Worm (Caenorhabditis elegans) whole organism, L4 larva: ENCODE results near the gene snb-5.

ENCODE experiments used
- F10B5.3 ChIP-seq: sonication (generic microtip); optimal IDR thresholded peaks from 2 replicates; lab custom pipeline; 2016; ENCODE audit warnings: mild to moderate bottlenecking, missing genetic modification characterization, missing compliant biosample characterization
- F26F4.8 ChIP-seq: fragments of 200-800 bp; sonication (Bioruptor generic); conservative IDR thresholded peaks from 2 replicates; pipeline ENCODE4 v1.3.6; 2022; ENCODE audit warnings: missing genetic modification characterization, missing compliant biosample characterization
- F37D6.2 ChIP-seq: sonication (generic microtip); optimal IDR thresholded peaks from 2 replicates; lab custom pipeline; 2016; ENCODE audit warnings: mild to moderate bottlenecking, missing genetic modification characterization, missing compliant biosample characterization
- F44E2.7 ChIP-seq: fragments of 200-800 bp; sonication (Bioruptor generic); IDR thresholded peaks from 2 replicates; pipeline ENCODE4 v2.1.2; 2022; ENCODE audit warnings: missing genetic modification characterization, missing compliant biosample characterization
- T20F7.1 ChIP-seq: fragments of 200-800 bp; sonication (Bioruptor generic); optimal IDR thresholded peaks from 2 replicates; lab custom pipeline; 2018; ENCODE audit warnings: mild to moderate bottlenecking, missing genetic modification characterization, missing compliant biosample characterization
- Y48G9A.11 ChIP-seq: fragments of 200-800 bp; sonication (Bioruptor generic); IDR thresholded peaks from 2 replicates; pipeline ENCODE4 v1.3.6; 2022; ENCODE audit warnings: missing genetic modification reagents, missing genetic modification characterization, missing compliant biosample characterization
- aha-1 ChIP-seq: fragments of 150-350 bp; peaks from one replicate; lab custom pipeline; 2014; ENCODE audit warnings: missing biosample characterization, missing genetic modification characterization
- attf-4 ChIP-seq: sonication (generic microtip); optimal IDR thresholded peaks from 3 replicates; lab custom pipeline; 2017; ENCODE audit warnings: missing biosample characterization, missing genetic modification characterization
- ceh-32 ChIP-seq: sonication (generic microtip); optimal IDR thresholded peaks from 2 replicates; lab custom pipeline; 2016; ENCODE audit warnings: mild to moderate bottlenecking, missing genetic modification characterization, missing compliant biosample characterization; ENCODE audit not compliant: poor library complexity
- ceh-82 ChIP-seq: sonication (generic microtip); optimal IDR thresholded peaks from 2 replicates; lab custom pipeline; 2017; ENCODE audit warnings: missing biosample characterization, missing genetic modification characterization
- cey-2 ChIP-seq: sonication (generic microtip); optimal IDR thresholded peaks from 3 replicates; lab custom pipeline; 2017; ENCODE audit warnings: missing genetic modification characterization, mild to moderate bottlenecking, missing compliant biosample characterization, antibody characterized with exemption, borderline replicate concordance; ENCODE audit not compliant: insufficient read depth
- ctbp-1 ChIP-seq: fragments of 200-800 bp; sonication (Bioruptor generic); IDR thresholded peaks from 2 replicates; pipeline ENCODE4 v1.3.6; 2022; ENCODE audit warnings: missing genetic modification reagents, missing genetic modification characterization, missing compliant biosample characterization
- daf-12 ChIP-seq: fragments of 150-350 bp; optimal IDR thresholded peaks from 2 replicates; lab custom pipeline; 2014; ENCODE audit warnings: missing biosample characterization, missing genetic modification reagents, missing genetic modification characterization
- daf-16 ChIP-seq, 3 experiments: sonication (generic microtip); optimal IDR thresholded peaks; 2 replicates each; lab custom pipeline; 2016 to 2017; ENCODE audit warnings: missing genetic modification characterization in 3 of 3, missing genetic modification reagents in 3 of 3, mild to moderate bottlenecking in 2 of 3, missing compliant biosample characterization in 2 of 3, missing biosample characterization in 1 of 3, moderate library complexity in 1 of 3
- dmd-8 ChIP-seq: fragments of 200-800 bp; sonication (Bioruptor generic); IDR thresholded peaks from 2 replicates; pipeline ENCODE4 v1.3.6; 2022; ENCODE audit warnings: missing genetic modification characterization, missing compliant biosample characterization
- dmd-9 ChIP-seq: fragments of 200-800 bp; sonication (Bioruptor generic); IDR thresholded peaks from 2 replicates; pipeline ENCODE4 v1.3.6; 2022; ENCODE audit warnings: missing genetic modification reagents, missing genetic modification characterization, missing compliant biosample characterization
- dpl-1 ChIP-seq: fragments of 150-350 bp; optimal IDR thresholded peaks from 2 replicates; lab custom pipeline; 2014; ENCODE audit warnings: missing biosample characterization, missing genetic modification reagents, missing genetic modification characterization
- duxl-1 ChIP-seq: sonication (generic microtip); optimal IDR thresholded peaks from 2 replicates; lab custom pipeline; 2016; ENCODE audit warnings: mild to moderate bottlenecking, missing genetic modification characterization, moderate library complexity, missing compliant biosample characterization; ENCODE audit not compliant: poor library complexity
- dve-1 ChIP-seq: sonication (generic microtip); optimal IDR thresholded peaks from 2 replicates; lab custom pipeline; 2017; ENCODE audit warnings: antibody characterized with exemption, mild to moderate bottlenecking, missing genetic modification characterization, missing compliant biosample characterization; ENCODE audit not compliant: insufficient read depth
- egl-43 ChIP-seq: fragments of 200-800 bp; sonication (Bioruptor generic); IDR thresholded peaks from 2 replicates; pipeline ENCODE4 v1.3.6; 2022; ENCODE audit warnings: missing genetic modification reagents, missing genetic modification characterization, missing compliant biosample characterization
- gei-8 ChIP-seq: fragments of 200-800 bp; sonication (Bioruptor generic); optimal IDR thresholded peaks from 2 replicates; lab custom pipeline; 2018; ENCODE audit warnings: mild to moderate bottlenecking, missing genetic modification characterization, missing compliant biosample characterization
- hlh-11 ChIP-seq: fragments of 200-800 bp; sonication (Bioruptor generic); optimal IDR thresholded peaks from 2 replicates; lab custom pipeline; 2018; ENCODE audit warnings: mild to moderate bottlenecking, missing genetic modification characterization, missing compliant biosample characterization
- lim-7 ChIP-seq: fragments of 200-800 bp; sonication (Bioruptor generic); IDR thresholded peaks from 2 replicates; pipeline ENCODE4 v1.3.6; 2022; ENCODE audit warnings: missing genetic modification characterization, missing compliant biosample characterization
- lin-29 ChIP-seq: fragments of 200-800 bp; sonication (Bioruptor generic); IDR thresholded peaks from 2 replicates; pipeline ENCODE4 v1.3.6; 2022; ENCODE audit warnings: missing genetic modification reagents, missing genetic modification characterization, missing compliant biosample characterization
- lin-38 ChIP-seq: fragments of 200-800 bp; sonication (Bioruptor generic); IDR thresholded peaks from 2 replicates; pipeline ENCODE4 v1.3.6; 2022; ENCODE audit warnings: missing genetic modification reagents, missing genetic modification characterization, missing compliant biosample characterization
- lir-3 ChIP-seq: sonication (generic microtip); optimal IDR thresholded peaks from 2 replicates; lab custom pipeline; 2016; ENCODE audit warnings: mild to moderate bottlenecking, missing genetic modification characterization, missing compliant biosample characterization
- lsy-2 ChIP-seq, 2 experiments: fragments of 150-350 bp in 1 of 2; sonication (generic microtip) in 1 of 2; optimal IDR thresholded peaks; 2 replicates each; lab custom pipeline; 2014 to 2017; ENCODE audit warnings: missing biosample characterization in 2 of 2, missing genetic modification characterization in 2 of 2
- madf-9 ChIP-seq: fragments of 200-800 bp; sonication (Bioruptor generic); conservative IDR thresholded peaks from 2 replicates; pipeline ENCODE4 v1.3.6; 2022; ENCODE audit warnings: missing genetic modification reagents, missing genetic modification characterization, missing compliant biosample characterization
- mdt-29 ChIP-seq: fragments of 200-800 bp; sonication (Bioruptor generic); IDR thresholded peaks from 2 replicates; pipeline ENCODE4 v1.3.6; 2022; ENCODE audit warnings: missing genetic modification reagents, missing genetic modification characterization, missing compliant biosample characterization
- mep-1 ChIP-seq: fragments of 150-350 bp; sonication (generic microtip); optimal IDR thresholded peaks from 3 replicates; lab custom pipeline; 2014; ENCODE audit warnings: missing biosample characterization, missing genetic modification characterization
- mes-2 ChIP-seq: sonication (generic microtip); optimal IDR thresholded peaks from 2 replicates; lab custom pipeline; 2016; ENCODE audit warnings: missing genotype, mild to moderate bottlenecking, missing genetic modification characterization, missing compliant biosample characterization; ENCODE audit not compliant: poor library complexity, severe bottlenecking
- mxl-3 ChIP-seq: fragments of 200-800 bp; sonication (Bioruptor generic); optimal IDR thresholded peaks from 2 replicates; lab custom pipeline; 2018; ENCODE audit warnings: mild to moderate bottlenecking, missing genetic modification characterization, missing compliant biosample characterization
- nhr-10 ChIP-seq: fragments of 150-350 bp; optimal IDR thresholded peaks from 2 replicates; lab custom pipeline; 2014; ENCODE audit warnings: missing biosample characterization, missing genetic modification characterization
- nhr-102 ChIP-seq: sonication (generic microtip); optimal IDR thresholded peaks from 2 replicates; lab custom pipeline; 2016; ENCODE audit warnings: mild to moderate bottlenecking, missing genetic modification characterization, moderate library complexity, missing compliant biosample characterization
- nhr-237 ChIP-seq: sonication (generic microtip); optimal IDR thresholded peaks from 2 replicates; lab custom pipeline; 2017; ENCODE audit warnings: missing biosample characterization, missing genetic modification characterization
- nhr-25 ChIP-seq: sonication (generic microtip); optimal IDR thresholded peaks from 2 replicates; lab custom pipeline; 2017; ENCODE audit warnings: missing genetic modification characterization, mild to moderate bottlenecking, missing compliant biosample characterization, antibody characterized with exemption, moderate library complexity, borderline replicate concordance; ENCODE audit not compliant: insufficient read depth
- nhr-28 ChIP-seq: fragments of 150-350 bp; optimal IDR thresholded peaks from 2 replicates; lab custom pipeline; 2014; ENCODE audit warnings: missing biosample characterization, missing genetic modification characterization
- nhr-41 ChIP-seq: fragments of 200-800 bp; sonication (Bioruptor generic); IDR thresholded peaks from 2 replicates; pipeline ENCODE4 v1.3.6; 2022; ENCODE audit warnings: missing genetic modification reagents, missing genetic modification characterization, missing compliant biosample characterization
- nhr-42 ChIP-seq: fragments of 200-800 bp; sonication (Bioruptor generic); IDR thresholded peaks from 2 replicates; pipeline ENCODE4 v1.3.6; 2022; ENCODE audit warnings: missing genetic modification characterization, missing compliant biosample characterization
- nhr-48 ChIP-seq: sonication (generic microtip); optimal IDR thresholded peaks from 2 replicates; lab custom pipeline; 2016; ENCODE audit warnings: mild to moderate bottlenecking, missing genetic modification characterization, missing compliant biosample characterization
- pqm-1 ChIP-seq: sonication (generic microtip); optimal IDR thresholded peaks from 2 replicates; lab custom pipeline; 2017; ENCODE audit warnings: missing biosample characterization, missing genetic modification characterization
- rbr-2 ChIP-seq: sonication (generic microtip); optimal IDR thresholded peaks from 2 replicates; lab custom pipeline; 2016; ENCODE audit warnings: missing genotype, missing genetic modification characterization, missing compliant biosample characterization
- tag-97 ChIP-seq: fragments of 200-800 bp; sonication (Bioruptor generic); IDR thresholded peaks from 2 replicates; pipeline ENCODE4 v1.3.6; 2022; ENCODE audit warnings: missing genetic modification characterization, missing compliant biosample characterization
- tra-1 ChIP-seq: fragments of 200-800 bp; sonication (Bioruptor generic); IDR thresholded peaks from 2 replicates; pipeline ENCODE4 v1.3.6; 2022; ENCODE audit warnings: missing genetic modification reagents, missing genetic modification characterization, missing compliant biosample characterization
- unc-130 ChIP-seq: sonication (generic microtip); optimal IDR thresholded peaks from 2 replicates; lab custom pipeline; 2016; ENCODE audit warnings: missing genetic modification reagents, missing genetic modification characterization, missing compliant biosample characterization
- unc-39 ChIP-seq: sonication (generic microtip); optimal IDR thresholded peaks from 2 replicates; lab custom pipeline; 2017; ENCODE audit warnings: missing biosample characterization, missing genetic modification characterization
- zag-1 ChIP-seq: fragments of 150-350 bp; optimal IDR thresholded peaks from 2 replicates; lab custom pipeline; 2014; ENCODE audit warnings: missing biosample characterization, missing genetic modification characterization
- zfp-2 ChIP-seq: sonication (generic microtip); optimal IDR thresholded peaks from 2 replicates; lab custom pipeline; 2016; ENCODE audit warnings: mild to moderate bottlenecking, missing genetic modification characterization, missing compliant biosample characterization
- zfp-3 ChIP-seq: fragments of 200-800 bp; sonication (Bioruptor generic); conservative IDR thresholded peaks from 2 replicates; pipeline ENCODE4 v1.3.6; 2022; ENCODE audit warnings: missing genetic modification reagents, missing genetic modification characterization, missing compliant biosample characterization
- zip-2 ChIP-seq: fragments of 150-350 bp; optimal IDR thresholded peaks from 2 replicates; lab custom pipeline; 2014; ENCODE audit warnings: missing biosample characterization, missing genetic modification characterization
- ztf-7 ChIP-seq: fragments of 150-350 bp; optimal IDR thresholded peaks from 2 replicates; lab custom pipeline; 2014; ENCODE audit warnings: missing biosample characterization, missing genetic modification characterization

snb-5 gene

DNA sequence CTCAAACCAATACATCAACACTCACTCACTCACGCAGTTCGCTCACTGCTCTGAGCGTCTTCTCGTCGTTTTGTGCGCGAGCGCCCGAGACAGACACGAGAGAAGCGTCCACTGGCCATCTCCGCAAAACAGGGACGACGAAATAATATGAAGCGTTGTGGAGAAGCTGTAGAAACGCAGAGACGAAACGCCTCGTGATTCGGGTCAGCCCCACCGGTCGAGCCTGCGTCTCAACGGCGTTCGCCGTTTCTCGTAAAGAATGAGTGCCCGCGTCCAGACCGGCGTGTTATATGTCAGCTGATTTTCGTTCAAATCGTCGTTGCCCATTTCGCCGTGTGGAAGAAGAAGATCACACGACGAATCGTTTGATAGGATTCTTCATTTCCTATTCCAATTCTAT is 24.7 kb downstream of the snb-5 start, which contains the start of gene fbxl-1 (continued):
- peak; percentile 31 for TF ChIP-seq nhr-48 (tag; lab: Kevin White, UChicago)
- TF ChIP-seq mes-2 (tag; lab: Kevin White, UChicago) = peak; percentile 61
- no peak for TF ChIP-seq tag-97 (GFP tag; lab: Robert Waterston, UW)
- peak; percentile 59 for TF ChIP-seq lin-38
- peak; percentile 86 for TF ChIP-seq mxl-3 (GFP tag; lab: Kevin White, UChicago)
- peak; percentile 6 for TF ChIP-seq duxl-1
- TF ChIP-seq ceh-82 (tag; lab: Kevin White, UChicago) = no peak
- TF ChIP-seq tra-1 = no peak
- TF ChIP-seq lin-29 (GFP tag; lab: Robert Waterston, UW) = no peak
- TF ChIP-seq F26F4.8 (GFP tag; lab: Robert Waterston, UW) = no peak
- peak; percentile 78 for TF ChIP-seq ctbp-1 (GFP tag; lab: Robert Waterston, UW)
- no peak for TF ChIP-seq ceh-32 (tag; lab: Kevin White, UChicago)
- peak; percentile 80 to 82 for TF ChIP-seq lsy-2 (tag; optimal IDR thresholded peaks at IDR 0.05; lab: Kevin White, UChicago)
- TF ChIP-seq nhr-25 (tag; lab: Kevin White, UChicago) = no peak
- peak; percentile 16 for TF ChIP-seq dpl-1 (GFP tag; lab: Kevin White, UChicago)
- TF ChIP-seq zag-1 (tag; lab: Kevin White, UChicago) = no peak
- TF ChIP-seq F10B5.3 (tag; lab: Kevin White, UChicago) = no peak
- TF ChIP-seq nhr-237 = no peak
- TF ChIP-seq egl-43 (GFP tag; lab: Robert Waterston, UW) = peak; percentile 79
- TF ChIP-seq zip-2 = no peak
- peak; percentile 73 for TF ChIP-seq dve-1 (tag; lab: Kevin White, UChicago)
- peak; percentile 81 for TF ChIP-seq nhr-28
- no peak for TF ChIP-seq unc-39 (tag; lab: Kevin White, UChicago)
- TF ChIP-seq gei-8 (GFP tag; lab: Kevin White, UChicago) = peak; percentile 5
- TF ChIP-seq zfp-3 (GFP tag; lab: Robert Waterston, UW) = 0 out of 2 replicates have a peak, but pooled peaks have one; percentile 11
- no peak for TF ChIP-seq nhr-102 (tag; lab: Kevin White, UChicago)
- peak; percentile 87 for TF ChIP-seq rbr-2 (tag; lab: Kevin White, UChicago)
- TF ChIP-seq lir-3 = no peak
- no peak for TF ChIP-seq dmd-9 (GFP tag; lab: Robert Waterston, UW)
- no peak for TF ChIP-seq zfp-2 (tag; lab: Kevin White, UChicago)
- no peak for TF ChIP-seq nhr-10 (tag; lab: Kevin White, UChicago)
- peak; percentile 73 for TF ChIP-seq F37D6.2
- TF ChIP-seq mep-1 (tag; lab: Kevin White, UChicago) = peak; percentile 90
- no peak for TF ChIP-seq dmd-8 (GFP tag; lab: Robert Waterston, UW)
- peak; percentile 86 for TF ChIP-seq T20F7.1 (GFP tag; lab: Kevin White, UChicago)
- peak; percentile 30 for TF ChIP-seq ztf-7 (tag; lab: Kevin White, UChicago)
- TF ChIP-seq daf-12 (tag; lab: Kevin White, UChicago) = no peak
- peak; percentile 99 for TF ChIP-seq hlh-11
- TF ChIP-seq madf-9 (GFP tag; lab: Robert Waterston, UW) = peak; percentile 57; the same call in 1 of the 2 replicates
- peak; percentile 15 for TF ChIP-seq pqm-1 (tag; lab: Kevin White, UChicago)
- TF ChIP-seq mdt-29 (GFP tag; lab: Robert Waterston, UW) = peak; percentile 45; the same call in 1 of the 2 replicates
- no peak for TF ChIP-seq Y48G9A.11 (GFP tag; lab: Robert Waterston, UW)
- TF ChIP-seq lim-7 = no peak
- no peak for TF ChIP-seq daf-16 (GFP tag; optimal IDR thresholded peaks at IDR 0.05; lab: Kevin White, UChicago)
- TF ChIP-seq daf-16 (tag; optimal IDR thresholded peaks at IDR 0.05; lab: Kevin White, UChicago) = peak; percentile 64
- peak; percentile 92 for TF ChIP-seq aha-1
- no peak for TF ChIP-seq attf-4
- TF ChIP-seq nhr-41 (GFP tag; lab: Robert Waterston, UW) = no peak
- TF ChIP-seq nhr-42 (GFP tag; lab: Robert Waterston, UW) = peak; percentile 41; the same call in 1 of the 2 replicates
- no peak for TF ChIP-seq unc-130 (GFP tag; lab: Kevin White, UChicago)
- no peak for TF ChIP-seq cey-2 (tag; lab: Kevin White, UChicago)
- TF ChIP-seq F44E2.7 (GFP tag; lab: Robert Waterston, UW) = no peak
